Fruit fly (Drosophila melanogaster) whole organism, embryonic: ENCODE results near the gene CG13996.
A peak's percentile ranks its signal among the peaks of the same experiment; 100 is the strongest.

Experiments used
- Atf6 ChIP-seq: fragments of 200-800 bp; sonication (Bioruptor generic); IDR thresholded peaks from 2 replicates; pipeline ENCODE4 v1.3.6; 2022; ENCODE audit warnings: missing biosample characterization, missing genetic modification characterization
- CG10543 ChIP-seq: fragments of 200-800 bp; sonication (Bioruptor generic); optimal IDR thresholded peaks from 3 replicates; lab custom pipeline; 2017; ENCODE audit warnings: missing biosample characterization, mild to moderate bottlenecking, missing genetic modification characterization, moderate library complexity
- CG11247 ChIP-seq: fragments of 200-800 bp; sonication (Bioruptor generic); IDR thresholded peaks from 2 replicates; pipeline ENCODE4 v1.3.6; 2022; ENCODE audit warnings: missing biosample characterization, missing genetic modification characterization
- CG11560 ChIP-seq: fragments of 200-800 bp; sonication (Bioruptor generic); IDR thresholded peaks from 3 replicates; pipeline ENCODE4 v1.3.6; 2022; ENCODE audit warnings: missing biosample characterization, missing genetic modification characterization
- CG13775 ChIP-seq: fragments of 200-800 bp; sonication (Bioruptor generic); optimal IDR thresholded peaks from 3 replicates; lab custom pipeline; 2017; ENCODE audit warnings: missing biosample characterization, mild to moderate bottlenecking, missing genetic modification characterization
- CG13894 ChIP-seq: fragments of 200-800 bp; sonication (Bioruptor generic); optimal IDR thresholded peaks from 3 replicates; lab custom pipeline; 2018; ENCODE audit warnings: missing biosample characterization, mild to moderate bottlenecking, missing genetic modification characterization, moderate library complexity
- CG15479 ChIP-seq: fragments of 200-800 bp; sonication (Bioruptor generic); optimal IDR thresholded peaks from 3 replicates; lab custom pipeline; 2019; ENCODE audit warnings: missing biosample characterization, mild to moderate bottlenecking, missing genetic modification characterization, moderate library complexity
- CG17359 ChIP-seq: fragments of 200-800 bp; sonication (Bioruptor generic); optimal IDR thresholded peaks from 3 replicates; lab custom pipeline; 2018; ENCODE audit warnings: missing biosample characterization, mild to moderate bottlenecking, missing genetic modification characterization, moderate library complexity
- CG18764 ChIP-seq: fragments of 200-800 bp; sonication (Bioruptor generic); optimal IDR thresholded peaks from 3 replicates; lab custom pipeline; 2016; ENCODE audit warnings: missing biosample characterization, missing genetic modification characterization
- CG2116 ChIP-seq: fragments of 200-800 bp; sonication (Bioruptor generic); optimal IDR thresholded peaks from 3 replicates; lab custom pipeline; 2018; ENCODE audit warnings: missing biosample characterization, mild to moderate bottlenecking, missing genetic modification characterization
- CG2712 ChIP-seq: fragments of 200-800 bp; optimal IDR thresholded peaks from 3 replicates; lab custom pipeline; 2019; ENCODE audit warnings: missing biosample characterization, mild to moderate bottlenecking, missing genetic modification characterization, moderate library complexity
- CG2875 ChIP-seq: fragments of 200-800 bp; sonication (Bioruptor generic); optimal IDR thresholded peaks from 2 replicates; lab custom pipeline; 2017; ENCODE audit warnings: missing biosample characterization, mild to moderate bottlenecking, missing genetic modification characterization, missing genetic modification reagents
- CG30020 ChIP-seq: fragments of 200-800 bp; optimal IDR thresholded peaks from 2 replicates; lab custom pipeline; 2019; ENCODE audit warnings: missing biosample characterization, mild to moderate bottlenecking, missing genetic modification characterization, moderate library complexity
- CG3065 ChIP-seq: fragments of 200-800 bp; sonication (Bioruptor generic); optimal IDR thresholded peaks from 2 replicates; lab custom pipeline; 2016; ENCODE audit warnings: missing biosample characterization, missing genetic modification characterization
- CG3726 ChIP-seq: fragments of 200-800 bp; sonication (Bioruptor generic); IDR thresholded peaks from 3 replicates; pipeline ENCODE4, ENCODE4 v1.3.6; 2022; ENCODE audit warnings: missing biosample characterization, missing genetic modification characterization
- CG4404 ChIP-seq: fragments of 200-800 bp; sonication (Bioruptor generic); IDR thresholded peaks from 2 replicates; pipeline ENCODE4 v1.3.6; 2022; ENCODE audit warnings: missing biosample characterization, missing genetic modification characterization
- CG4424 ChIP-seq: fragments of 200-800 bp; sonication (Bioruptor generic); optimal IDR thresholded peaks from 3 replicates; lab custom pipeline; 2016; ENCODE audit warnings: missing biosample characterization, missing genetic modification characterization
- CG5245 ChIP-seq: fragments of 200-800 bp; sonication (Bioruptor generic); optimal IDR thresholded peaks from 3 replicates; lab custom pipeline; 2016; ENCODE audit warnings: missing biosample characterization, missing genetic modification characterization
- CG7786 ChIP-seq: fragments of 200-800 bp; sonication (Bioruptor generic); optimal IDR thresholded peaks from 2 replicates; lab custom pipeline; 2016; ENCODE audit warnings: missing biosample characterization, missing genetic modification characterization
- CHES-1-like ChIP-seq: fragments of 200-800 bp; sonication (Bioruptor generic); optimal IDR thresholded peaks from 2 replicates; lab custom pipeline; 2016; ENCODE audit warnings: missing biosample characterization, missing genetic modification characterization
- Dll ChIP-seq: fragments of 200-800 bp; sonication (Bioruptor generic); IDR thresholded peaks from 4 replicates; pipeline ENCODE4 v1.3.6; 2022; ENCODE audit warnings: missing biosample characterization, missing genetic modification characterization; ENCODE audit not compliant: partially characterized antibody
- Doc3 ChIP-seq: fragments of 200-800 bp; sonication (Bioruptor generic); IDR thresholded peaks from 3 replicates; pipeline ENCODE4 v1.3.6; 2022; ENCODE audit warnings: missing biosample characterization, missing genetic modification characterization; ENCODE audit not compliant: partially characterized antibody
- E2f1 ChIP-seq: fragments of 200-800 bp; sonication (Bioruptor generic); IDR thresholded peaks from 2 replicates; pipeline ENCODE4 v1.3.6; 2022; ENCODE audit warnings: missing biosample characterization, missing genetic modification characterization
- Eip74EF ChIP-seq, 2 experiments: fragments of 200-800 bp in 1 of 2; fragments of >200 bp in 1 of 2; sonication (Bioruptor generic) in 1 of 2; optimal IDR thresholded peaks; 2 replicates each; lab custom pipeline; 2017 to 2019; ENCODE audit warnings: missing biosample characterization in 2 of 2, missing genetic modification characterization in 2 of 2, mild to moderate bottlenecking in 1 of 2, moderate library complexity in 1 of 2
- Elba2 ChIP-seq: fragments of 200-800 bp; sonication (Bioruptor generic); optimal IDR thresholded peaks from 3 replicates; lab custom pipeline; 2016; ENCODE audit warnings: missing biosample characterization, missing genetic modification characterization
- Gsc ChIP-seq: fragments of 200-800 bp; sonication (Bioruptor generic); IDR thresholded peaks from 2 replicates; pipeline ENCODE4 v1.3.6; 2022; ENCODE audit warnings: missing biosample characterization, missing genetic modification characterization
- HLH54F ChIP-seq: fragments of 200-800 bp; sonication (Bioruptor generic); optimal IDR thresholded peaks from 3 replicates; lab custom pipeline; 2016; ENCODE audit warnings: missing biosample characterization, missing genetic modification characterization
- Hsf ChIP-seq: fragments of 200-800 bp; sonication (Bioruptor generic); optimal IDR thresholded peaks from 3 replicates; lab custom pipeline; 2016; ENCODE audit warnings: missing biosample characterization, missing genetic modification characterization
- Med ChIP-seq: fragments of 200-800 bp; sonication (Bioruptor generic); peaks from one replicate; lab custom pipeline; 2016; ENCODE audit warnings: missing biosample characterization, missing genetic modification characterization, mild to moderate bottlenecking, inconsistent platforms, moderate library complexity
- NFAT ChIP-seq: fragments of 200-800 bp; sonication (Bioruptor generic); IDR thresholded peaks from 2 replicates; pipeline ENCODE4 v1.3.6; 2022; ENCODE audit warnings: missing biosample characterization, missing genetic modification characterization
- NfI ChIP-seq: fragments of 200-800 bp; sonication (Bioruptor generic); optimal IDR thresholded peaks from 3 replicates; lab custom pipeline; 2018; ENCODE audit warnings: missing biosample characterization, mild to moderate bottlenecking, missing genetic modification characterization, moderate library complexity
- Ptx1 ChIP-seq: fragments of 200-800 bp; sonication (Bioruptor generic); IDR thresholded peaks from 2 replicates; pipeline ENCODE4 v1.3.6; 2022; ENCODE audit warnings: missing biosample characterization, missing genetic modification characterization
- Rx ChIP-seq: fragments of 200-800 bp; sonication (Bioruptor generic); IDR thresholded peaks from 2 replicates; pipeline ENCODE4 v1.3.6; 2022; ENCODE audit warnings: missing biosample characterization, missing genetic modification characterization
- Ssrp ChIP-seq: fragments of 200-800 bp; sonication (Bioruptor generic); optimal IDR thresholded peaks from 2 replicates; lab custom pipeline; 2018; ENCODE audit warnings: missing biosample characterization, mild to moderate bottlenecking, missing genetic modification characterization, moderate library complexity
- amos ChIP-seq: fragments of 200-800 bp; sonication (Bioruptor generic); IDR thresholded peaks from 2 replicates; pipeline ENCODE4 v1.3.6; 2022; ENCODE audit warnings: missing biosample characterization, missing genetic modification characterization; ENCODE audit not compliant: partially characterized antibody
- ash1 ChIP-seq: fragments of 200-800 bp; sonication (Bioruptor generic); optimal IDR thresholded peaks from 2 replicates; lab custom pipeline; 2018; ENCODE audit warnings: missing biosample characterization, mild to moderate bottlenecking, missing genetic modification characterization
- dpn ChIP-seq, 2 experiments: fragments of 200-800 bp; sonication (Bioruptor generic); optimal IDR thresholded peaks; 3 replicates each; lab custom pipeline; 2016; ENCODE audit warnings: missing biosample characterization in 2 of 2, missing genetic modification characterization in 2 of 2
- dysf ChIP-seq: fragments of 200-800 bp; sonication (Bioruptor generic); IDR thresholded peaks from 3 replicates; pipeline ENCODE4 v1.3.6; 2022; ENCODE audit warnings: missing biosample characterization, missing genetic modification characterization
- fd96Cb ChIP-seq: fragments of 200-800 bp; sonication (Bioruptor generic); optimal IDR thresholded peaks from 2 replicates; lab custom pipeline; 2018; ENCODE audit warnings: missing biosample characterization, mild to moderate bottlenecking, missing genetic modification characterization, moderate library complexity
- gce ChIP-seq: fragments of 200-800 bp; sonication (Bioruptor generic); IDR thresholded peaks from 3 replicates; pipeline ENCODE4 v1.3.6; 2022; ENCODE audit warnings: missing biosample characterization, missing genetic modification characterization
- gcm2 ChIP-seq: fragments of 200-800 bp; sonication (Bioruptor generic); optimal IDR thresholded peaks from 2 replicates; lab custom pipeline; 2016; ENCODE audit warnings: missing biosample characterization, missing genetic modification characterization
- gsb ChIP-seq: fragments of 200-800 bp; sonication (Bioruptor generic); IDR thresholded peaks from 2 replicates; pipeline ENCODE4 v1.3.6; 2022; ENCODE audit warnings: missing biosample characterization, missing genetic modification characterization
- lab ChIP-seq: fragments of 200-800 bp; sonication (Bioruptor generic); optimal IDR thresholded peaks from 3 replicates; lab custom pipeline; 2017; ENCODE audit warnings: missing biosample characterization, missing genetic modification characterization, mild to moderate bottlenecking, moderate library complexity, missing genetic modification reagents
- nerfin-1 ChIP-seq: fragments of 200-800 bp; sonication (Bioruptor generic); optimal IDR thresholded peaks from 3 replicates; lab custom pipeline; 2019; ENCODE audit warnings: missing biosample characterization, mild to moderate bottlenecking, missing genetic modification characterization, moderate library complexity
- nom ChIP-seq: fragments of 200-800 bp; sonication (Bioruptor generic); optimal IDR thresholded peaks from 2 replicates; lab custom pipeline; 2017; ENCODE audit warnings: missing biosample characterization, missing genetic modification characterization, mild to moderate bottlenecking, moderate library complexity, missing genetic modification reagents
- otp ChIP-seq: fragments of 200-800 bp; sonication (Bioruptor generic); IDR thresholded peaks from 3 replicates; pipeline ENCODE4, ENCODE4 v1.3.6; 2022; ENCODE audit warnings: missing biosample characterization, missing genetic modification characterization
- pnt ChIP-seq: fragments of 200-800 bp; sonication (Bioruptor generic); optimal IDR thresholded peaks from 3 replicates; lab custom pipeline; 2016; ENCODE audit warnings: missing biosample characterization, missing genetic modification characterization
- row ChIP-seq: fragments of 200-800 bp; sonication (Bioruptor generic); IDR thresholded peaks from 3 replicates; pipeline ENCODE4 v1.3.6; 2022; ENCODE audit warnings: missing biosample characterization, missing genetic modification characterization
- sens ChIP-seq: fragments of 200-800 bp; sonication (Bioruptor generic); peaks from one replicate; lab custom pipeline; 2016; ENCODE audit warnings: missing biosample characterization, missing genetic modification characterization
- twi ChIP-seq: fragments of 200-800 bp; optimal IDR thresholded peaks from 2 replicates; lab custom pipeline; 2019; ENCODE audit warnings: missing biosample characterization, mild to moderate bottlenecking, missing genetic modification characterization, moderate library complexity
- zen ChIP-seq: fragments of 200-800 bp; sonication (Bioruptor generic); optimal IDR thresholded peaks from 3 replicates; lab custom pipeline; 2018; ENCODE audit warnings: missing biosample characterization, mild to moderate bottlenecking, missing genetic modification characterization, moderate library complexity
- zfh1 ChIP-seq: fragments of 200-800 bp; sonication (Bioruptor generic); IDR thresholded peaks from 3 replicates; pipeline ENCODE4 v1.3.6; 2022; ENCODE audit warnings: missing biosample characterization, missing genetic modification characterization

CG13996 gene

dm6 chr2L:6022793-6023192, 2.2 kb downstream of the CG13996 start (continued):
- TF ChIP-seq twi (tag; lab: Kevin White, UChicago) (no peak), gce (no peak), pnt (GFP tag; lab: Kevin White, UChicago) (no peak), Doc3 (GFP tag; lab: Robert Waterston, UW) (no peak), CG2116 (GFP tag; lab: Kevin White, UChicago) (no peak), NFAT (GFP tag; lab: Robert Waterston, UW) (no peak), CG7786 (no peak), CG5245 (GFP tag; lab: Kevin White, UChicago) (no peak), zfh1 (GFP tag; lab: Robert Waterston, UW) (no peak), CG2712 (peak; percentile 70), Elba2 (GFP tag; lab: Kevin White, UChicago) (no peak), Gsc (no peak), CG10543 (GFP tag; lab: Kevin White, UChicago) (no peak), Ptx1 (GFP tag; lab: Robert Waterston, UW) (no peak), CG13894 (tag; lab: Kevin White, UChicago) (no peak), Ssrp (peak; percentile 44), lab (GFP tag; lab: Kevin White, UChicago) (peak; percentile 4), Hsf (GFP tag; lab: Kevin White, UChicago) (no peak), E2f1 (no peak), ash1 (GFP tag; lab: Kevin White, UChicago) (no peak), zen (peak; percentile 16), CG4404 (GFP tag; lab: Robert Waterston, UW) (peak; percentile 68), CG2875 (GFP tag; lab: Kevin White, UChicago) (no peak), nerfin-1 (no peak), CG17359 (tag; lab: Kevin White, UChicago) (peak; percentile 18), HLH54F (GFP tag; lab: Kevin White, UChicago) (no peak), amos (GFP tag; lab: Robert Waterston, UW) (no peak), otp (GFP tag; lab: Robert Waterston, UW) (no peak), CG3065 (GFP tag; lab: Kevin White, UChicago) (no peak), fd96Cb (tag; lab: Kevin White, UChicago) (peak; percentile 23), CG13775 (GFP tag; lab: Kevin White, UChicago) (no peak), CG11247 (GFP tag; lab: Robert Waterston, UW) (no peak), dpn (GFP tag; optimal IDR thresholded peaks at IDR 0.05; lab: Kevin White, UChicago) (no peak), CG30020 (tag; lab: Kevin White, UChicago) (no peak), CG4424 (peak; percentile 13), NfI (no peak), CG15479 (GFP tag; lab: Kevin White, UChicago) (no peak), Rx (no peak), CHES-1-like (GFP tag; lab: Kevin White, UChicago) (no peak), gcm2 (GFP tag; lab: Kevin White, UChicago) (no peak), Atf6 (GFP tag; lab: Robert Waterston, UW) (no peak), CG11560 (tag; lab: Robert Waterston, UW) (no peak), CG18764 (GFP tag; lab: Kevin White, UChicago) (no peak), row (GFP tag; lab: Robert Waterston, UW) (no peak), nom (GFP tag; lab: Kevin White, UChicago) (peak; percentile 64), CG3726 (no peak), Eip74EF (GFP tag; optimal IDR thresholded peaks at IDR 0.05; lab: Kevin White, UChicago) (no peak), gsb (GFP tag; lab: Robert Waterston, UW) (no peak), sens (GFP tag; lab: Kevin White, UChicago) (no peak), Med (no peak), Dll (GFP tag; lab: Robert Waterston, UW) (no peak), dysf (GFP tag; lab: Robert Waterston, UW) (0 out of 3 replicates have a peak, but pooled peaks have one; percentile 9)
